Worm (Caenorhabditis elegans) whole organism, L3 larva: ENCODE data around the gene T26H5.11.

ENCODE experiments used
- ceh-82 ChIP-seq: fragments of 150-350 bp; optimal IDR thresholded peaks from 2 replicates; lab custom pipeline; 2014; ENCODE audit warnings: missing biosample characterization, missing genetic modification characterization
- ceh-9 ChIP-seq: sonication (generic microtip); optimal IDR thresholded peaks from 2 replicates; lab custom pipeline; 2018; ENCODE audit warnings: missing biosample characterization, missing genetic modification characterization
- egl-27 ChIP-seq: sonication (generic microtip); optimal IDR thresholded peaks from 4 replicates; lab custom pipeline; 2017; ENCODE audit warnings: missing biosample characterization, missing genetic modification reagents, missing genetic modification characterization
- elt-1 ChIP-seq: fragments of 150-350 bp; optimal IDR thresholded peaks from 2 replicates; lab custom pipeline; 2014; ENCODE audit warnings: missing biosample characterization, missing genetic modification characterization
- elt-3 ChIP-seq, 3 experiments: fragments of 150-350 bp in 1 of 3; sonication (generic microtip) in 2 of 3; optimal IDR thresholded peaks; 2 replicates in 2 of 3; 4 replicates in 1 of 3; lab custom pipeline; 2014 to 2017; ENCODE audit warnings: missing biosample characterization in 3 of 3, missing genetic modification characterization in 3 of 3
- lin-15B ChIP-seq: fragments of 150-350 bp; optimal IDR thresholded peaks from 2 replicates; lab custom pipeline; 2014; ENCODE audit warnings: missing biosample characterization, missing genetic modification characterization
- nhr-11 ChIP-seq: fragments of 150-350 bp; optimal IDR thresholded peaks from 2 replicates; lab custom pipeline; 2014; ENCODE audit warnings: missing biosample characterization, missing genetic modification characterization
- nhr-25 ChIP-seq: sonication (generic microtip); optimal IDR thresholded peaks from 2 replicates; lab custom pipeline; 2017; ENCODE audit warnings: missing biosample characterization, missing genetic modification characterization
- nhr-76 ChIP-seq: fragments of 150-350 bp; sonication (generic microtip); optimal IDR thresholded peaks from 5 replicates; lab custom pipeline; 2014; ENCODE audit warnings: missing biosample characterization, missing genetic modification characterization
- snpc-4 ChIP-seq: fragments of 150-350 bp; optimal IDR thresholded peaks from 2 replicates; lab custom pipeline; 2014; ENCODE audit warnings: missing biosample characterization, missing genetic modification characterization
- ztf-11 ChIP-seq: fragments of 150-350 bp; optimal IDR thresholded peaks from 2 replicates; lab custom pipeline; 2014; ENCODE audit warnings: missing biosample characterization, missing genetic modification characterization

- TF ChIP-seq ceh-82 (no peak), snpc-4 (tag; lab: Kevin White, UChicago) (no peak), nhr-25 (tag; lab: Kevin White, UChicago) (no peak), ceh-9 (tag; lab: Kevin White, UChicago) (no peak), nhr-76 (tag; lab: Kevin White, UChicago) (no peak), elt-1 (tag; lab: Kevin White, UChicago) (no peak), ztf-11 (no peak), nhr-11 (tag; lab: Kevin White, UChicago) (no peak), elt-3 (tag; optimal IDR thresholded peaks at IDR 0.05; lab: Kevin White, UChicago) (no peak), lin-15B (tag; lab: Kevin White, UChicago) (no peak), egl-27 (tag; lab: Kevin White, UChicago) (no peak)
These were observed 45.4 kb downstream of the T26H5.11 start, which contains the start of gene fbxa-199 for ce11 chrV:15398728-15399127.
